Worm (Caenorhabditis elegans) whole organism, mixed stage, embryonic: ENCODE measurements around the gene nsy-1.
A peak's percentile ranks its signal among the peaks of the same experiment; 100 is the strongest.

ENCODE experiments used
- bed-3 ChIP-seq: fragments of 200-800 bp; sonication (Bioruptor generic); optimal IDR thresholded peaks from 3 replicates; lab custom pipeline; 2018; ENCODE audit warnings: mild to moderate bottlenecking, missing genetic modification characterization, moderate library complexity, missing compliant biosample characterization
- blmp-1 ChIP-seq: fragments of 150-350 bp; optimal IDR thresholded peaks from 2 replicates; lab custom pipeline; 2014; ENCODE audit warnings: missing biosample characterization, missing genetic modification characterization
- ceh-83 ChIP-seq: fragments of 200-800 bp; sonication (Bioruptor generic); optimal IDR thresholded peaks from 2 replicates; lab custom pipeline; 2018; ENCODE audit warnings: mild to moderate bottlenecking, missing genetic modification characterization, missing compliant biosample characterization
- ces-1 ChIP-seq: fragments of 150-350 bp; optimal IDR thresholded peaks from 2 replicates; lab custom pipeline; 2014; ENCODE audit warnings: missing biosample characterization, missing genetic modification reagents, missing genetic modification characterization
- elt-1 ChIP-seq: sonication (generic microtip); optimal IDR thresholded peaks from 2 replicates; lab custom pipeline; 2017; ENCODE audit warnings: missing genetic modification characterization, mild to moderate bottlenecking, missing compliant biosample characterization, antibody characterized with exemption, moderate library complexity, borderline replicate concordance; ENCODE audit not compliant: insufficient read depth
- elt-3 ChIP-seq: fragments of 150-350 bp; optimal IDR thresholded peaks from 2 replicates; lab custom pipeline; 2014; ENCODE audit warnings: missing biosample characterization, missing genetic modification characterization
- ham-2 ChIP-seq: fragments of 200-800 bp; sonication (Bioruptor generic); optimal IDR thresholded peaks from 2 replicates; lab custom pipeline; 2018; ENCODE audit warnings: mild to moderate bottlenecking, missing genetic modification characterization, missing compliant biosample characterization
- hlh-1 ChIP-seq: fragments of 150-350 bp; optimal IDR thresholded peaks from 2 replicates; lab custom pipeline; 2014; ENCODE audit warnings: missing biosample characterization, missing genetic modification reagents, missing genetic modification characterization
- lin-13 ChIP-seq: fragments of 150-350 bp; optimal IDR thresholded peaks from 2 replicates; lab custom pipeline; 2014; ENCODE audit warnings: missing biosample characterization, missing genetic modification characterization
- lin-32 ChIP-seq: fragments of 200-800 bp; sonication (Bioruptor generic); optimal IDR thresholded peaks from 2 replicates; lab custom pipeline; 2018; ENCODE audit warnings: mild to moderate bottlenecking, missing genetic modification characterization, missing compliant biosample characterization
- lsy-2 ChIP-seq: fragments of 150-350 bp; optimal IDR thresholded peaks from 2 replicates; lab custom pipeline; 2014; ENCODE audit warnings: missing biosample characterization, missing genetic modification characterization
- mab-5 ChIP-seq: fragments of 150-350 bp; optimal IDR thresholded peaks from 2 replicates; lab custom pipeline; 2014; ENCODE audit warnings: missing biosample characterization, missing genetic modification characterization
- nhr-2 ChIP-seq: fragments of 150-350 bp; optimal IDR thresholded peaks from 2 replicates; lab custom pipeline; 2014; ENCODE audit warnings: missing biosample characterization, missing genetic modification characterization
- nhr-237 ChIP-seq: fragments of 150-350 bp; optimal IDR thresholded peaks from 2 replicates; lab custom pipeline; 2014; ENCODE audit warnings: missing biosample characterization, missing genetic modification characterization
- nhr-28 ChIP-seq: fragments of 150-350 bp; optimal IDR thresholded peaks from 2 replicates; lab custom pipeline; 2014; ENCODE audit warnings: missing biosample characterization, missing genetic modification characterization
- pha-4 ChIP-seq: fragments of 150-350 bp; optimal IDR thresholded peaks from 2 replicates; lab custom pipeline; 2018; ENCODE audit warnings: missing biosample characterization, missing genetic modification reagents, missing genetic modification characterization
- sem-2 ChIP-seq: fragments of 200-800 bp; sonication (Bioruptor generic); optimal IDR thresholded peaks from 2 replicates; lab custom pipeline; 2018; ENCODE audit warnings: mild to moderate bottlenecking, missing genetic modification characterization, missing compliant biosample characterization
- sptf-1 ChIP-seq: sonication (generic microtip); optimal IDR thresholded peaks from 2 replicates; lab custom pipeline; 2017; ENCODE audit warnings: mild to moderate bottlenecking, missing genetic modification characterization, moderate library complexity, missing compliant biosample characterization
- unc-39 ChIP-seq: fragments of 150-350 bp; optimal IDR thresholded peaks from 2 replicates; lab custom pipeline; 2014; ENCODE audit warnings: missing biosample characterization, missing genetic modification characterization
- unc-62 ChIP-seq: fragments of 150-350 bp; optimal IDR thresholded peaks from 2 replicates; lab custom pipeline; 2014; ENCODE audit warnings: missing biosample characterization, missing genetic modification reagents, missing genetic modification characterization
- zip-8 ChIP-seq: fragments of 150-350 bp; optimal IDR thresholded peaks from 2 replicates; lab custom pipeline; 2014; ENCODE audit warnings: missing biosample characterization, missing genetic modification characterization
- ztf-11 ChIP-seq: fragments of 150-350 bp; optimal IDR thresholded peaks from 2 replicates; lab custom pipeline; 2014; ENCODE audit warnings: missing biosample characterization, missing genetic modification characterization

Gene nsy-1

ce11 chrII:5036128-5036527 lies 13.6 kb downstream of the nsy-1 start, which contains the start of gene lrr-1:
Gene lrr-1 (minus strand): TSS chrII:5036439.
- no peak for TF ChIP-seq lin-32
- TF ChIP-seq mab-5 (tag; lab: Kevin White, UChicago): no peak
- TF ChIP-seq bed-3 (GFP tag; lab: Kevin White, UChicago): no peak
- no peak for TF ChIP-seq nhr-2 (tag; lab: Kevin White, UChicago)
- TF ChIP-seq nhr-28 (tag; lab: Kevin White, UChicago): no peak
- TF ChIP-seq ceh-83 (GFP tag; lab: Kevin White, UChicago): no peak
- no peak for TF ChIP-seq elt-3
- no peak for TF ChIP-seq nhr-237 (tag; lab: Kevin White, UChicago)

DNA sequence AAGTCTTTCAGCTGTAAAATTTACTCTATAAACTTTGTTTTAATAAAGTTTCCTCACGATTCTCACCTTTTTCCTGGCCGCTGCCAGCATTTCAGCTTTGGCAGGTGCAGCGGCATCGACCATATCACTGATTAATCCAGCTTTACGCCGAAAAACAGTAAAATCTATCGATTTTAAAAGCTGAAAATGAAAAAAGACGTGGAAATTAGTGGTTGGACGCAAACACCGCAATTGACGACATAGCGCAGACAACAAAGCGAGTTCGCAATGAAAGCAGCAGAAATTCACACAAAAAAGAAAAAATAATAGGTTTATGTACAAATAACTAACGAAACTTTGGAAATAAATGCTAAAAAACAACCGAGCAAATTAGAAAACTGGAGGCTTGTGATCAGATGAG lies 17.4 kb downstream of the nsy-1 start, which contains the start of gene golg-2:
golg-2 (minus strand) TSS at position 180 of the 400 bp plus-strand sequence.
- no peak for TF ChIP-seq zip-8 (tag; lab: Kevin White, UChicago)
- TF ChIP-seq ztf-11 (tag; lab: Kevin White, UChicago): no peak
- TF ChIP-seq elt-1 (tag; lab: Kevin White, UChicago): no peak
- TF ChIP-seq lsy-2 (tag; lab: Kevin White, UChicago): no peak
- no peak for TF ChIP-seq ceh-83 (GFP tag; lab: Kevin White, UChicago)
- no peak for TF ChIP-seq pha-4 (tag; lab: Kevin White, UChicago)
- no peak for TF ChIP-seq nhr-2 (tag; lab: Kevin White, UChicago)
- peak; percentile 11 for TF ChIP-seq ces-1 (GFP tag; lab: Kevin White, UChicago)
- TF ChIP-seq lin-13: peak; percentile 7
- TF ChIP-seq hlh-1 (tag; lab: Kevin White, UChicago): no peak

- TF ChIP-seq blmp-1 (tag; lab: Kevin White, UChicago): no peak
- peak; percentile 29 for TF ChIP-seq lsy-2 (tag; lab: Kevin White, UChicago)
Observed at ce11 chrII:5040631-5041156, 18.1 kb downstream of the nsy-1 start, which contains the start of gene F33G12.7. Gene F33G12.7 (minus strand): TSS chrII:5040681.

- TF ChIP-seq ces-1 (GFP tag; lab: Kevin White, UChicago) (peak; percentile 63), ztf-11 (tag; lab: Kevin White, UChicago) (no peak), sptf-1 (tag; lab: Kevin White, UChicago) (peak; percentile 35)
- TF ChIP-seq, all 35 proteins: peak for 2
Observed at ce11 chrII:5042381-5042930, 19.9 kb downstream of the nsy-1 start.

DNA sequence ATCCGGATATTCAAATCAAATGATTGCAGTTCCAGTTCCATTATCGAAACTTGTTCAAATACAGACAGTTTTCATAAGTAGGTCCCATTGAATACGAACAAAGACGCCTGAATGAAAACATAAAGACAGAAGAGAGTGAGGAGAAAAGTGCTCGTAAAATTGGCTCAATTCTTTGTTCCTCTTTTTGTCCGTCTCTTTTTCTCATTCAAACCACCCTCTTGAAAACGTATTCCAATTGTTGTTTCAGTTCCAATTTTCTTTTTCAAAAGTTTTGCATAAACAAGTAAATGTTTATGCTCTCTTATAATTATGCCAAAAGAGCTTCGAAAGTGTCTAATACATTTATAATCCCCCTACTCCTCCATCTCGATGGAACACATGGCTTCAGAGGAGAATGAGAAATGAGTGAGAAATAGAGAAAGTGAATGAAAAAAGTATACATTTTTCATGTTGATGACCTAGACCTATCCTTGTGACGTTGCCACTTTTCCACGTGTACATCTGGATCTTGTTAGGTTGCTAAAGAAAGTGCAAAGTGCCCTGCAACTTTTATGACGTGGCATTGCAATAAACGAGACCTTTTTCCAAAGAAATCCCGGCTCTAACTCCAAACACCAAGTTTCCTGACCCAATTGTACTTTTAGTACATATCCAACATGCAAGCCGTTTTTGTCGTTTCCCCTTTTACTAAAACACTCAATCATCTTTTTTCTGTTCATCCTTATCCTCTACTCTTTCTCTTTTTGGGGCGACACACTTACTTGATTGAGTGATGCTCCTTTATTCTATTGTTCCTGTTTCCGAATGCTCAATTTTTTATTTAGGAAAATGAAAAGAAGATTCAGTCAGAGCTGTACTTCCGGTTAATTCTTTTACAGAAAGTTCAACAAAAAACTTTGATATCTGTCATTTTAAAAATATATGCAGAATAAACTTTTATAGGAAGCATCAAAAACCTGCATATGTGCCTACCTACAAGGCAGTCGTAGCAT lies 23.9 kb downstream of the nsy-1 start:
- peak; percentile 76 for TF ChIP-seq ces-1 (GFP tag; lab: Kevin White, UChicago)
- no peak for TF ChIP-seq hlh-1 (tag; lab: Kevin White, UChicago)
- TF ChIP-seq ceh-83 (GFP tag; lab: Kevin White, UChicago): no peak
- no peak for TF ChIP-seq ham-2 (GFP tag; lab: Kevin White, UChicago)
- TF ChIP-seq, all 35 proteins: peak for 1

- TF ChIP-seq pha-4 (tag; lab: Kevin White, UChicago): no peak
- peak; percentile 22 for TF ChIP-seq lsy-2 (tag; lab: Kevin White, UChicago)
- peak; percentile 2 for TF ChIP-seq ham-2 (GFP tag; lab: Kevin White, UChicago)
- TF ChIP-seq lin-32: peak; percentile 33
- no peak for TF ChIP-seq sem-2 (GFP tag; lab: Kevin White, UChicago)
- TF ChIP-seq unc-39: no peak
- TF ChIP-seq nhr-2 (tag; lab: Kevin White, UChicago): peak; percentile 60
- peak; percentile 6 for TF ChIP-seq unc-62
Observed at ce11 chrII:5047279-5047678, 24.7 kb downstream of the nsy-1 start.

DNA sequence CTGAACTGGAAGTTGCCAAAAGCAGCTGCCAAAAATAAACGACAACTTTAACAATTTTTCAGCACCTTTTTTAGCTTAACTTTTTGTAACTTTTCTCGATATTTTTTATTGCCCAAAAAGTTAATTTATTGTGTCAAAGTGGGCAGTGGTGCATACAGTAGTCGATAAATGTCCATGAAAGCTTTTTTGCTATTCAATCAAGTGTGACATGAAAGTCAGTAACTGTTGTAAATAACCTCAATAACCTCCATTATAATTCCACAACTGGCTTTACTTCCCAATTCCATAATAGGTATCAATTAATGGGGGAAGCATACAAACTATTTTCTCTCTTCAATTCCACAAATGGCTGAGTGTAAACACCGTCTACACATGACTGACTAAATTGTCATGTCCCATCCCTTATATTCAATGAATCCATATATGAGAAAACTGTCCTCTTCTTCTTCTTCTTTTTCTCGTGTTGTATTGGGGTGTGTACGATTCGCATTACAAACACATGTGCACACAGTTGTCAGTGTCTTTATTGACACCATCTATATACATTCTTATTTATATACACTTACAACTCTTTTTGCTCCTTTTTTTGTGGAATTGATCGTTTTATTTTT lies 25.7 kb downstream of the nsy-1 start:
- TF ChIP-seq elt-1 (tag; lab: Kevin White, UChicago): no peak
- TF ChIP-seq nhr-28 (tag; lab: Kevin White, UChicago): no peak
